Worm (Caenorhabditis elegans) whole organism, young adult: ENCODE results near the gene gdh-1.

Experiments
- B0261.1 ChIP-seq: sonication (generic microtip); optimal IDR thresholded peaks from 2 replicates; lab custom pipeline; 2016; ENCODE audit warnings: mild to moderate bottlenecking, missing genetic modification characterization, moderate library complexity, missing compliant biosample characterization
- B0336.3 ChIP-seq: fragments of 200-800 bp; sonication (Bioruptor generic); IDR thresholded peaks from 2 replicates; pipeline ENCODE4 v1.3.6; 2022; ENCODE audit warnings: missing genetic modification characterization, missing compliant biosample characterization
- C06A6.2 ChIP-seq: fragments of 200-800 bp; sonication (Bioruptor generic); conservative IDR thresholded peaks from 2 replicates; pipeline ENCODE4 v1.3.6; 2022; ENCODE audit warnings: missing genetic modification characterization, missing compliant biosample characterization
- C17E4.6 ChIP-seq: fragments of 200-800 bp; sonication (Bioruptor generic); IDR thresholded peaks from 2 replicates; pipeline ENCODE4 v1.3.6; 2022; ENCODE audit warnings: missing genetic modification reagents, missing genetic modification characterization, missing compliant biosample characterization
- F10E7.11 ChIP-seq: sonication (generic microtip); optimal IDR thresholded peaks from 2 replicates; lab custom pipeline; 2017; ENCODE audit warnings: mild to moderate bottlenecking, missing genetic modification characterization, moderate library complexity, missing compliant biosample characterization
- F33H1.4 ChIP-seq: fragments of 200-800 bp; sonication (Bioruptor generic); IDR thresholded peaks from 2 replicates; pipeline ENCODE4 v1.3.6; 2022; ENCODE audit warnings: missing genetic modification reagents, missing genetic modification characterization, missing compliant biosample characterization
- F57A8.1 ChIP-seq: fragments of 200-800 bp; sonication (Bioruptor generic); optimal IDR thresholded peaks from 2 replicates; lab custom pipeline; 2018; ENCODE audit warnings: mild to moderate bottlenecking, missing genetic modification characterization, moderate library complexity, missing compliant biosample characterization
- K12H6.12 ChIP-seq: fragments of 200-800 bp; sonication (Bioruptor generic); optimal IDR thresholded peaks from 2 replicates; lab custom pipeline; 2018; ENCODE audit warnings: mild to moderate bottlenecking, missing genetic modification characterization, missing compliant biosample characterization
- Y53F4B.3 ChIP-seq: fragments of 200-800 bp; sonication (Bioruptor generic); IDR thresholded peaks from 2 replicates; pipeline ENCODE4 v1.3.6; 2022; ENCODE audit warnings: missing genetic modification reagents, missing genetic modification characterization, missing compliant biosample characterization
- Y53G8AR.9 ChIP-seq: fragments of 200-800 bp; sonication (Bioruptor generic); conservative IDR thresholded peaks from 2 replicates; pipeline ENCODE4 v1.3.6; 2022; ENCODE audit warnings: missing genetic modification reagents, missing genetic modification characterization, missing compliant biosample characterization
- Y67H2A.10 ChIP-seq: fragments of 200-800 bp; sonication (Bioruptor generic); conservative IDR thresholded peaks from 2 replicates; pipeline ENCODE4 v1.3.6; 2022; ENCODE audit warnings: missing genetic modification reagents, missing genetic modification characterization, missing compliant biosample characterization
- ZK185.1 ChIP-seq: sonication (generic microtip); optimal IDR thresholded peaks from 2 replicates; lab custom pipeline; 2016; ENCODE audit warnings: mild to moderate bottlenecking, missing genetic modification characterization, missing compliant biosample characterization; ENCODE audit not compliant: poor library complexity, severe bottlenecking
- ama-1 ChIP-seq, 3 experiments: fragments of 150-350 bp in 1 of 3; sonication (generic microtip) in 2 of 3; optimal IDR thresholded peaks; 2 replicates each; lab custom pipeline; 2014 to 2018; ENCODE audit warnings: missing biosample characterization in 2 of 3, missing genetic modification characterization in 2 of 3, missing genetic modification reagents in 2 of 3
- attf-5 ChIP-seq: fragments of 200-800 bp; sonication (Bioruptor generic); optimal IDR thresholded peaks from 2 replicates; lab custom pipeline; 2018; ENCODE audit warnings: mild to moderate bottlenecking, missing genetic modification characterization, missing compliant biosample characterization
- bed-2 ChIP-seq: fragments of 200-800 bp; sonication (Bioruptor generic); IDR thresholded peaks from 2 replicates; pipeline ENCODE4 v1.3.6; 2022; ENCODE audit warnings: missing genetic modification reagents, missing genetic modification characterization, missing compliant biosample characterization
- ceh-100 ChIP-seq: fragments of 200-800 bp; sonication (Bioruptor generic); IDR thresholded peaks from 2 replicates; pipeline ENCODE4 v1.3.6; 2022; ENCODE audit warnings: missing genetic modification reagents, missing genetic modification characterization, missing compliant biosample characterization
- ceh-40 ChIP-seq: fragments of 200-800 bp; sonication (Bioruptor generic); IDR thresholded peaks from 2 replicates; pipeline ENCODE4 v1.3.6; 2022; ENCODE audit warnings: missing genetic modification characterization, missing compliant biosample characterization
- ceh-58 ChIP-seq: fragments of 200-800 bp; sonication (Bioruptor generic); IDR thresholded peaks from 2 replicates; pipeline ENCODE4 v1.3.6; 2022; ENCODE audit warnings: missing genetic modification characterization, missing compliant biosample characterization
- ceh-79 ChIP-seq: sonication (generic microtip); optimal IDR thresholded peaks from 2 replicates; lab custom pipeline; 2017; ENCODE audit warnings: mild to moderate bottlenecking, missing genetic modification characterization, missing compliant biosample characterization
- die-1 ChIP-seq: sonication (generic microtip); optimal IDR thresholded peaks from 2 replicates; lab custom pipeline; 2016; ENCODE audit warnings: missing genotype, mild to moderate bottlenecking, missing genetic modification characterization, missing compliant biosample characterization
- dox-1 ChIP-seq: fragments of 200-800 bp; sonication (Bioruptor generic); IDR thresholded peaks from 2 replicates; pipeline ENCODE4 v1.3.6; 2022; ENCODE audit warnings: missing genetic modification reagents, missing genetic modification characterization, missing compliant biosample characterization
- dpl-1 ChIP-seq: fragments of 150-350 bp; optimal IDR thresholded peaks from 2 replicates; lab custom pipeline; 2014; ENCODE audit warnings: missing biosample characterization, missing genetic modification reagents, missing genetic modification characterization
- hlh-26 ChIP-seq: fragments of 200-800 bp; sonication (Bioruptor generic); conservative IDR thresholded peaks from 2 replicates; pipeline ENCODE4 v1.3.6; 2022; ENCODE audit warnings: missing genetic modification reagents, missing genetic modification characterization, missing compliant biosample characterization
- hrde-1 ChIP-seq: sonication (generic microtip); optimal IDR thresholded peaks from 2 replicates; lab custom pipeline; 2016; ENCODE audit warnings: missing genetic modification characterization, mild to moderate bottlenecking, missing compliant biosample characterization, moderate library complexity, missing genotype, missing genetic modification reagents, borderline replicate concordance
- hsf-1 ChIP-seq: fragments of 200-800 bp; sonication (Bioruptor generic); IDR thresholded peaks from 2 replicates; pipeline ENCODE4 v1.3.6; 2022; ENCODE audit warnings: missing genetic modification reagents, missing genetic modification characterization, missing compliant biosample characterization
- lag-1 ChIP-seq: fragments of 200-800 bp; sonication (Bioruptor generic); IDR thresholded peaks from 2 replicates; pipeline ENCODE4 v1.3.6; 2022; ENCODE audit warnings: missing genetic modification reagents, missing genetic modification characterization, missing compliant biosample characterization
- let-607 ChIP-seq, 2 experiments: fragments of 200-800 bp in 1 of 2; sonication (Bioruptor generic) in 1 of 2; sonication (generic microtip) in 1 of 2; optimal IDR thresholded peaks; 2 replicates each; lab custom pipeline; 2016 to 2018; ENCODE audit warnings: mild to moderate bottlenecking in 2 of 2, missing compliant biosample characterization in 2 of 2, missing genetic modification characterization in 2 of 2, moderate library complexity in 2 of 2, missing genotype in 1 of 2
- lin-26 ChIP-seq: fragments of 200-800 bp; sonication (Bioruptor generic); IDR thresholded peaks from 2 replicates; pipeline ENCODE4 v1.3.6; 2022; ENCODE audit warnings: missing genetic modification reagents, missing genetic modification characterization, missing compliant biosample characterization
- lin-54 ChIP-seq: fragments of 200-800 bp; sonication (Bioruptor generic); optimal IDR thresholded peaks from 2 replicates; lab custom pipeline; 2018; ENCODE audit warnings: mild to moderate bottlenecking, missing genetic modification characterization, missing compliant biosample characterization
- lir-1 ChIP-seq: fragments of 200-800 bp; sonication (Bioruptor generic); conservative IDR thresholded peaks from 2 replicates; pipeline ENCODE4 v1.3.6; 2022; ENCODE audit warnings: missing genetic modification reagents, missing genetic modification characterization, missing compliant biosample characterization
- mcd-1 ChIP-seq: fragments of 200-800 bp; sonication (Bioruptor generic); IDR thresholded peaks from 2 replicates; pipeline ENCODE4 v1.3.6; 2022; ENCODE audit warnings: missing genetic modification reagents, missing genetic modification characterization, missing compliant biosample characterization
- nfya-1 ChIP-seq: sonication (generic microtip); optimal IDR thresholded peaks from 2 replicates; lab custom pipeline; 2017; ENCODE audit warnings: antibody characterized with exemption, missing compliant biosample characterization, missing genetic modification characterization, borderline replicate concordance; ENCODE audit not compliant: insufficient read depth
- nhr-120 ChIP-seq: fragments of 200-800 bp; sonication (Bioruptor generic); IDR thresholded peaks from 2 replicates; pipeline ENCODE4 v1.3.6; 2022; ENCODE audit warnings: missing genetic modification characterization, missing compliant biosample characterization
- nhr-80 ChIP-seq: sonication (generic microtip); optimal IDR thresholded peaks from 2 replicates; lab custom pipeline; 2016; ENCODE audit warnings: missing genetic modification characterization, missing compliant biosample characterization
- pha-4 ChIP-seq: fragments of 150-350 bp; sonication (generic microtip); optimal IDR thresholded peaks from 2 replicates; lab custom pipeline; 2014; ENCODE audit warnings: missing biosample characterization, missing genetic modification reagents, missing genetic modification characterization
- repo-1 ChIP-seq: sonication (generic microtip); optimal IDR thresholded peaks from 2 replicates; lab custom pipeline; 2017; ENCODE audit warnings: mild to moderate bottlenecking, missing genetic modification characterization, missing compliant biosample characterization
- sdz-38 ChIP-seq: sonication (generic microtip); optimal IDR thresholded peaks from 2 replicates; lab custom pipeline; 2016; ENCODE audit warnings: missing genotype, missing genetic modification characterization, missing compliant biosample characterization
- snpc-1.1 ChIP-seq: sonication (generic microtip); optimal IDR thresholded peaks from 2 replicates; lab custom pipeline; 2017; ENCODE audit warnings: missing genetic modification characterization, mild to moderate bottlenecking, missing compliant biosample characterization, antibody characterized with exemption, moderate library complexity, missing genotype, missing genetic modification reagents; ENCODE audit not compliant: insufficient read depth
- snpc-3.4 ChIP-seq: sonication (generic microtip); optimal IDR thresholded peaks from 2 replicates; lab custom pipeline; 2017; ENCODE audit warnings: missing genetic modification characterization, mild to moderate bottlenecking, missing compliant biosample characterization, antibody characterized with exemption, moderate library complexity, missing genotype, missing genetic modification reagents
- snpc-4 ChIP-seq, 5 experiments: fragments of 150-350 bp in 1 of 5; sonication (generic microtip) in 4 of 5; optimal IDR thresholded peaks; 2 replicates each; lab custom pipeline; 2014 to 2018; ENCODE audit warnings: missing genetic modification characterization in 5 of 5, missing biosample characterization in 3 of 5, antibody characterized with exemption in 2 of 5, mild to moderate bottlenecking in 2 of 5, missing compliant biosample characterization in 2 of 5, missing genotype in 2 of 5, moderate library complexity in 2 of 5, missing genetic modification reagents in 1 of 5
- sptf-2 ChIP-seq: fragments of 200-800 bp; sonication (Bioruptor generic); optimal IDR thresholded peaks from 2 replicates; lab custom pipeline; 2018; ENCODE audit warnings: mild to moderate bottlenecking, missing genetic modification characterization, missing compliant biosample characterization
- tlf-1 ChIP-seq: fragments of 200-800 bp; sonication (Bioruptor generic); optimal IDR thresholded peaks from 2 replicates; lab custom pipeline; 2018; ENCODE audit warnings: mild to moderate bottlenecking, missing genetic modification characterization, missing compliant biosample characterization
- xnd-1 ChIP-seq: sonication (generic microtip); optimal IDR thresholded peaks from 2 replicates; lab custom pipeline; 2016; ENCODE audit warnings: missing genotype, missing genetic modification reagents, missing genetic modification characterization, missing compliant biosample characterization
- ztf-18 ChIP-seq: sonication (generic microtip); optimal IDR thresholded peaks from 2 replicates; lab custom pipeline; 2016; ENCODE audit warnings: missing genotype, mild to moderate bottlenecking, missing genetic modification characterization, missing compliant biosample characterization
- ztf-6 ChIP-seq: fragments of 200-800 bp; sonication (Bioruptor generic); IDR thresholded peaks from 2 replicates; pipeline ENCODE4 v1.3.6; 2022; ENCODE audit warnings: missing genetic modification reagents, missing genetic modification characterization, missing compliant biosample characterization

The gdh-1 gene

DNA sequence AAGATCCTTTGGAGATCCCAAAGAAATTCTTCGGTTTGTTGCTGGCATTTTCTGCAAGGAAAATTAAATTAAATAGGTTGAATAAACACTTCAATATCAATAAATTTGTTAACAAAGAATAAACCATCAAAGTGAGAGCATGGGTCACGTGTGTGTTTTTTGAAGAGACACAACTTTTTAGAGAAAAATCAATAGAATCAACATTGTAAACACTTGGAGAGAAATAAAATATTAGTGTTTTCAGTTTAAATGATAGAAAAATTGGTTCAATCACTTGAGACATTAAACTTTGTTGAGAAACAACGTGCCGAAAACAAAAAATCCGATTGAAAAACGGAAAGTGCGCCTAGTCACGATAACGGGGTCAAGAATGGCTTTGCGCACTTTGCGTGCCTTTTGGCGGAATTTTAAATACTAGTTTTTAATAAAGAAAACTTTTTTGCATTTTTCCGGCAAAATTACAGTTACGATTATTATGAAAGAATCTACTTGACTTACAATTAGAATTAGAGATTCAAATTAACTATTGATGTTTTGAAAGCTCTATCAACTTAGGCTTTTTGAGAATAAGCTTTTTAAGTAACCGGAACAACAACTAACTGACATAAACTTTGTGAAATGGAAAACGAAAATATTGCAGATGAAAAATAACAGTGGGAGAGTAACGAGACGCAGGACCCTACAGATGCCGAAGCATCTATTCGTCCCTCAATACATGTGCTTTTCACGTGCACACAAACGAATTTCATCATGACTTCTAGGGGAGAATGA, 8.6 kb downstream of the gdh-1 start, which contains the start of gene ZK829.7 (continued):
- TF ChIP-seq ztf-6 (GFP tag; lab: Robert Waterston, UW) (no peak), hsf-1 (GFP tag; lab: Robert Waterston, UW) (no peak), K12H6.12 (tag; lab: Kevin White, UChicago) (no peak), nfya-1 (tag; lab: Kevin White, UChicago) (no peak), xnd-1 (tag; lab: Kevin White, UChicago) (peak; percentile 45), sdz-38 (tag; lab: Kevin White, UChicago) (no peak), ceh-100 (GFP tag; lab: Robert Waterston, UW) (peak; percentile 38; the same call in 1 of the 2 replicates), ceh-58 (GFP tag; lab: Robert Waterston, UW) (no peak), lag-1 (GFP tag; lab: Robert Waterston, UW) (no peak), attf-5 (GFP tag; lab: Kevin White, UChicago) (no peak), ceh-79 (tag; lab: Kevin White, UChicago) (no peak), die-1 (no peak), F10E7.11 (tag; lab: Kevin White, UChicago) (no peak), ceh-40 (GFP tag; lab: Robert Waterston, UW) (no peak), Y53F4B.3 (no peak), snpc-1.1 (tag; lab: Kevin White, UChicago) (no peak), F33H1.4 (peak; percentile 67), lir-1 (0 out of 2 replicates have a peak, but pooled peaks have one; percentile 38), ama-1 (optimal IDR thresholded peaks at IDR 0.05; lab: Kevin White, UChicago) (no peak), ama-1 (GFP tag; optimal IDR thresholded peaks at IDR 0.05; lab: Kevin White, UChicago) (no peak), lin-26 (GFP tag; lab: Robert Waterston, UW) (no peak), snpc-3.4 (no peak), bed-2 (GFP tag; lab: Robert Waterston, UW) (no peak), ZK185.1 (tag; lab: Kevin White, UChicago) (peak; percentile 44), dpl-1 (peak; percentile 81), hrde-1 (tag; lab: Kevin White, UChicago) (no peak), snpc-4 (GFP tag; optimal IDR thresholded peaks at IDR 0.05; lab: Kevin White, UChicago) (no peak), snpc-4 (tag; optimal IDR thresholded peaks at IDR 0.05; lab: Kevin White, UChicago) (peak; percentile 24 to 58 (median 40)), sptf-2 (GFP tag; lab: Kevin White, UChicago) (no peak), nhr-80 (peak; percentile 5), B0336.3 (GFP tag; lab: Robert Waterston, UW) (peak; percentile 50; the same call in 1 of the 2 replicates), B0261.1 (no peak), pha-4 (tag; lab: Kevin White, UChicago) (peak; percentile 16), Y67H2A.10 (GFP tag; lab: Robert Waterston, UW) (no peak), C17E4.6 (GFP tag; lab: Robert Waterston, UW) (no peak), mcd-1 (peak; percentile 67), hlh-26 (GFP tag; lab: Robert Waterston, UW) (no peak), repo-1 (tag; lab: Kevin White, UChicago) (peak; percentile 12), Y53G8AR.9 (GFP tag; lab: Robert Waterston, UW) (0 out of 2 replicates have a peak, but pooled peaks have one; percentile 21), C06A6.2 (peak; percentile 31; the same call in 1 of the 2 replicates), nhr-120 (GFP tag; lab: Robert Waterston, UW) (no peak), dox-1 (peak; percentile 66; the same call in 1 of the 2 replicates), tlf-1 (GFP tag; lab: Kevin White, UChicago) (peak; percentile 29), let-607 (tag; optimal IDR thresholded peaks at IDR 0.05; lab: Kevin White, UChicago) (no peak), ztf-18 (peak; percentile 94), lin-54 (GFP tag; lab: Kevin White, UChicago) (peak; percentile 96), F57A8.1 (GFP tag; lab: Kevin White, UChicago) (no peak)
